Worm (Caenorhabditis elegans) whole organism, young adult: ENCODE results near the gene col-98.
A peak's percentile ranks its signal among the peaks of the same experiment; 100 is the strongest.

Experiments used
- B0019.2 ChIP-seq: fragments of 200-800 bp; sonication (Bioruptor generic); conservative IDR thresholded peaks from 2 replicates; pipeline ENCODE4 v1.3.6; 2022; ENCODE audit warnings: missing genetic modification reagents, missing genetic modification characterization, missing compliant biosample characterization
- B0261.1 ChIP-seq: sonication (generic microtip); optimal IDR thresholded peaks from 2 replicates; lab custom pipeline; 2016; ENCODE audit warnings: mild to moderate bottlenecking, missing genetic modification characterization, moderate library complexity, missing compliant biosample characterization
- C17E4.6 ChIP-seq: fragments of 200-800 bp; sonication (Bioruptor generic); IDR thresholded peaks from 2 replicates; pipeline ENCODE4 v1.3.6; 2022; ENCODE audit warnings: missing genetic modification reagents, missing genetic modification characterization, missing compliant biosample characterization
- D2030.7 ChIP-seq: fragments of 200-800 bp; sonication (Bioruptor generic); IDR thresholded peaks from 2 replicates; pipeline ENCODE4 v1.3.6; 2022; ENCODE audit warnings: missing genetic modification reagents, missing genetic modification characterization, missing compliant biosample characterization
- F49E8.2 ChIP-seq: sonication (generic microtip); optimal IDR thresholded peaks from 3 replicates; lab custom pipeline; 2017; ENCODE audit warnings: missing genetic modification characterization, mild to moderate bottlenecking, missing compliant biosample characterization, antibody characterized with exemption, moderate library complexity; ENCODE audit not compliant: insufficient read depth
- F57A8.1 ChIP-seq: fragments of 200-800 bp; sonication (Bioruptor generic); optimal IDR thresholded peaks from 2 replicates; lab custom pipeline; 2018; ENCODE audit warnings: mild to moderate bottlenecking, missing genetic modification characterization, moderate library complexity, missing compliant biosample characterization
- F57C9.4 ChIP-seq: sonication (generic microtip); optimal IDR thresholded peaks from 2 replicates; lab custom pipeline; 2017; ENCODE audit warnings: mild to moderate bottlenecking, missing genetic modification characterization, missing compliant biosample characterization
- K12H6.12 ChIP-seq: fragments of 200-800 bp; sonication (Bioruptor generic); optimal IDR thresholded peaks from 2 replicates; lab custom pipeline; 2018; ENCODE audit warnings: mild to moderate bottlenecking, missing genetic modification characterization, missing compliant biosample characterization
- Y53G8AR.9 ChIP-seq: fragments of 200-800 bp; sonication (Bioruptor generic); conservative IDR thresholded peaks from 2 replicates; pipeline ENCODE4 v1.3.6; 2022; ENCODE audit warnings: missing genetic modification reagents, missing genetic modification characterization, missing compliant biosample characterization
- Y56A3A.18 ChIP-seq: fragments of 200-800 bp; sonication (Bioruptor generic); IDR thresholded peaks from 2 replicates; pipeline ENCODE4 v1.3.6; 2022; ENCODE audit warnings: missing genetic modification reagents, missing genetic modification characterization, missing compliant biosample characterization
- Y67H2A.10 ChIP-seq: fragments of 200-800 bp; sonication (Bioruptor generic); conservative IDR thresholded peaks from 2 replicates; pipeline ENCODE4 v1.3.6; 2022; ENCODE audit warnings: missing genetic modification reagents, missing genetic modification characterization, missing compliant biosample characterization
- Y79H2A.3 ChIP-seq: fragments of 200-800 bp; sonication (Bioruptor generic); conservative IDR thresholded peaks from 2 replicates; pipeline ENCODE4 v1.3.6; 2022; ENCODE audit warnings: missing genetic modification reagents, missing genetic modification characterization, missing compliant biosample characterization
- ceh-27 ChIP-seq: fragments of 200-800 bp; sonication (Bioruptor generic); optimal IDR thresholded peaks from 2 replicates; lab custom pipeline; 2018; ENCODE audit warnings: mild to moderate bottlenecking, missing genetic modification characterization, moderate library complexity, missing compliant biosample characterization
- chd-7 ChIP-seq: sonication (generic microtip); optimal IDR thresholded peaks from 2 replicates; lab custom pipeline; 2016; ENCODE audit warnings: mild to moderate bottlenecking, missing genetic modification characterization, moderate library complexity, missing compliant biosample characterization
- dpl-1 ChIP-seq: fragments of 150-350 bp; optimal IDR thresholded peaks from 2 replicates; lab custom pipeline; 2014; ENCODE audit warnings: missing biosample characterization, missing genetic modification reagents, missing genetic modification characterization
- egrh-3 ChIP-seq: fragments of 200-800 bp; sonication (Bioruptor generic); IDR thresholded peaks from 2 replicates; pipeline ENCODE4 v1.3.6; 2022; ENCODE audit warnings: missing genetic modification reagents, missing genetic modification characterization, missing compliant biosample characterization
- ekl-4 ChIP-seq: fragments of 200-800 bp; sonication (Bioruptor generic); IDR thresholded peaks from 2 replicates; pipeline ENCODE4 v1.3.6; 2022; ENCODE audit warnings: missing genetic modification reagents, missing genetic modification characterization, missing compliant biosample characterization
- gei-17 ChIP-seq: fragments of 200-800 bp; sonication (Bioruptor generic); optimal IDR thresholded peaks from 2 replicates; lab custom pipeline; 2018; ENCODE audit warnings: mild to moderate bottlenecking, missing genetic modification characterization, missing compliant biosample characterization
- him-1 ChIP-seq: sonication (generic microtip); optimal IDR thresholded peaks from 2 replicates; lab custom pipeline; 2016; ENCODE audit warnings: missing genotype, missing genetic modification reagents, missing genetic modification characterization, missing compliant biosample characterization
- hlh-12 ChIP-seq: sonication (generic microtip); optimal IDR thresholded peaks from 2 replicates; lab custom pipeline; 2016; ENCODE audit warnings: missing genetic modification characterization, missing compliant biosample characterization
- lag-1 ChIP-seq: fragments of 200-800 bp; sonication (Bioruptor generic); IDR thresholded peaks from 2 replicates; pipeline ENCODE4 v1.3.6; 2022; ENCODE audit warnings: missing genetic modification reagents, missing genetic modification characterization, missing compliant biosample characterization
- let-607 ChIP-seq, 2 experiments: fragments of 200-800 bp in 1 of 2; sonication (Bioruptor generic) in 1 of 2; sonication (generic microtip) in 1 of 2; optimal IDR thresholded peaks; 2 replicates each; lab custom pipeline; 2016 to 2018; ENCODE audit warnings: mild to moderate bottlenecking in 2 of 2, missing compliant biosample characterization in 2 of 2, missing genetic modification characterization in 2 of 2, moderate library complexity in 2 of 2, missing genotype in 1 of 2
- lin-26 ChIP-seq: fragments of 200-800 bp; sonication (Bioruptor generic); IDR thresholded peaks from 2 replicates; pipeline ENCODE4 v1.3.6; 2022; ENCODE audit warnings: missing genetic modification reagents, missing genetic modification characterization, missing compliant biosample characterization
- lin-35 ChIP-seq, 3 experiments: fragments of 150-350 bp in 2 of 3; sonication (generic microtip) in 1 of 3; optimal IDR thresholded peaks; 2 replicates each; lab custom pipeline; 2014 to 2018; ENCODE audit warnings: missing biosample characterization in 3 of 3, missing genetic modification characterization in 3 of 3, missing genetic modification reagents in 3 of 3
- lin-40 ChIP-seq: sonication (generic microtip); optimal IDR thresholded peaks from 2 replicates; lab custom pipeline; 2016; ENCODE audit warnings: missing genetic modification characterization, mild to moderate bottlenecking, missing compliant biosample characterization, missing genotype, missing genetic modification reagents
- lir-1 ChIP-seq: fragments of 200-800 bp; sonication (Bioruptor generic); conservative IDR thresholded peaks from 2 replicates; pipeline ENCODE4 v1.3.6; 2022; ENCODE audit warnings: missing genetic modification reagents, missing genetic modification characterization, missing compliant biosample characterization
- madf-6 ChIP-seq: fragments of 200-800 bp; sonication (Bioruptor generic); IDR thresholded peaks from 2 replicates; pipeline ENCODE4 v1.3.6; 2022; ENCODE audit warnings: missing genetic modification reagents, missing genetic modification characterization, missing compliant biosample characterization
- mcd-1 ChIP-seq: fragments of 200-800 bp; sonication (Bioruptor generic); IDR thresholded peaks from 2 replicates; pipeline ENCODE4 v1.3.6; 2022; ENCODE audit warnings: missing genetic modification reagents, missing genetic modification characterization, missing compliant biosample characterization
- mel-28 ChIP-seq: sonication (generic microtip); optimal IDR thresholded peaks from 2 replicates; lab custom pipeline; 2016; ENCODE audit warnings: borderline replicate concordance, mild to moderate bottlenecking, missing genetic modification characterization, missing compliant biosample characterization
- mes-4 ChIP-seq: sonication (generic microtip); optimal IDR thresholded peaks from 2 replicates; lab custom pipeline; 2016; ENCODE audit warnings: missing genotype, missing genetic modification characterization, missing compliant biosample characterization
- nfyb-1 ChIP-seq: fragments of 200-800 bp; sonication (Bioruptor generic); IDR thresholded peaks from 2 replicates; pipeline ENCODE4 v1.3.6; 2022; ENCODE audit warnings: missing genetic modification reagents, missing genetic modification characterization, missing compliant biosample characterization
- nhr-120 ChIP-seq: fragments of 200-800 bp; sonication (Bioruptor generic); IDR thresholded peaks from 2 replicates; pipeline ENCODE4 v1.3.6; 2022; ENCODE audit warnings: missing genetic modification characterization, missing compliant biosample characterization
- rcor-1 ChIP-seq: fragments of 200-800 bp; sonication (Bioruptor generic); IDR thresholded peaks from 2 replicates; pipeline ENCODE4 v1.3.6; 2022; ENCODE audit warnings: missing genetic modification reagents, missing genetic modification characterization, missing compliant biosample characterization
- rec-8 ChIP-seq, 2 experiments: sonication (generic microtip); optimal IDR thresholded peaks; 2 replicates each; lab custom pipeline; 2016; ENCODE audit warnings: mild to moderate bottlenecking in 2 of 2, missing genetic modification characterization in 2 of 2, missing genetic modification reagents in 2 of 2, missing genotype in 2 of 2, missing biosample characterization in 1 of 2, missing compliant biosample characterization in 1 of 2, moderate library complexity in 1 of 2
- rpc-1 ChIP-seq, 2 experiments: fragments of 150-350 bp in 1 of 2; sonication (generic microtip) in 1 of 2; optimal IDR thresholded peaks; 2 replicates each; lab custom pipeline; 2014 to 2018; ENCODE audit warnings: missing biosample characterization in 1 of 2, missing genetic modification characterization in 1 of 2, missing genetic modification reagents in 1 of 2, missing genotype in 1 of 2
- snpc-1.1 ChIP-seq: sonication (generic microtip); optimal IDR thresholded peaks from 2 replicates; lab custom pipeline; 2017; ENCODE audit warnings: missing genetic modification characterization, mild to moderate bottlenecking, missing compliant biosample characterization, antibody characterized with exemption, moderate library complexity, missing genotype, missing genetic modification reagents; ENCODE audit not compliant: insufficient read depth
- snpc-4 ChIP-seq, 5 experiments: fragments of 150-350 bp in 1 of 5; sonication (generic microtip) in 4 of 5; optimal IDR thresholded peaks; 2 replicates each; lab custom pipeline; 2014 to 2018; ENCODE audit warnings: missing genetic modification characterization in 5 of 5, missing biosample characterization in 3 of 5, antibody characterized with exemption in 2 of 5, mild to moderate bottlenecking in 2 of 5, missing compliant biosample characterization in 2 of 5, missing genotype in 2 of 5, moderate library complexity in 2 of 5, missing genetic modification reagents in 1 of 5
- tbp1 ChIP-seq: fragments of 200-800 bp; sonication (Bioruptor generic); optimal IDR thresholded peaks from 2 replicates; lab custom pipeline; 2018; ENCODE audit warnings: mild to moderate bottlenecking, missing genetic modification characterization, missing compliant biosample characterization
- ztf-22 ChIP-seq: fragments of 200-800 bp; sonication (Bioruptor generic); optimal IDR thresholded peaks from 2 replicates; lab custom pipeline; 2018; ENCODE audit warnings: mild to moderate bottlenecking, missing genetic modification characterization, moderate library complexity, missing compliant biosample characterization
- ztf-26 ChIP-seq: sonication (generic microtip); optimal IDR thresholded peaks from 2 replicates; lab custom pipeline; 2017; ENCODE audit warnings: missing genetic modification characterization, missing compliant biosample characterization
- ztf-28 ChIP-seq: fragments of 200-800 bp; sonication (Bioruptor generic); IDR thresholded peaks from 2 replicates; pipeline ENCODE4 v1.3.6; 2022; ENCODE audit warnings: missing genetic modification reagents, missing genetic modification characterization, missing compliant biosample characterization
- ztf-3 ChIP-seq: fragments of 200-800 bp; sonication (Bioruptor generic); optimal IDR thresholded peaks from 2 replicates; lab custom pipeline; 2018; ENCODE audit warnings: mild to moderate bottlenecking, missing genetic modification characterization, missing compliant biosample characterization
- ztf-6 ChIP-seq: fragments of 200-800 bp; sonication (Bioruptor generic); IDR thresholded peaks from 2 replicates; pipeline ENCODE4 v1.3.6; 2022; ENCODE audit warnings: missing genetic modification reagents, missing genetic modification characterization, missing compliant biosample characterization

The col-98 gene

ce11 chrIII:13011927-13012326, 6.9 kb upstream of the col-98 start:
- TF ChIP-seq ztf-28 (GFP tag; lab: Robert Waterston, UW) (no peak), Y79H2A.3 (GFP tag; lab: Robert Waterston, UW) (no peak), B0261.1 (tag; lab: Kevin White, UChicago) (no peak), lir-1 (no peak), ztf-22 (GFP tag; lab: Kevin White, UChicago) (no peak), snpc-1.1 (tag; lab: Kevin White, UChicago) (no peak), gei-17 (GFP tag; lab: Kevin White, UChicago) (no peak), rcor-1 (no peak), lin-35 (GFP tag; optimal IDR thresholded peaks at IDR 0.05; lab: Kevin White, UChicago) (no peak)

- TF ChIP-seq hlh-12 (no peak), snpc-4 (GFP tag; optimal IDR thresholded peaks at IDR 0.05; lab: Kevin White, UChicago) (no peak), snpc-4 (tag; optimal IDR thresholded peaks at IDR 0.05; lab: Kevin White, UChicago) (no peak), rec-8 (tag; optimal IDR thresholded peaks at IDR 0.05; lab: Kevin White, UChicago) (no peak), D2030.7 (GFP tag; lab: Robert Waterston, UW) (no peak), tbp1 (GFP tag; lab: Kevin White, UChicago) (no peak), mcd-1 (GFP tag; lab: Robert Waterston, UW) (no peak), F57C9.4 (no peak), ceh-27 (GFP tag; lab: Kevin White, UChicago) (no peak), ztf-6 (no peak), F57A8.1 (GFP tag; lab: Kevin White, UChicago) (no peak), mes-4 (tag; lab: Kevin White, UChicago) (no peak), chd-7 (tag; lab: Kevin White, UChicago) (no peak), ekl-4 (GFP tag; lab: Robert Waterston, UW) (no peak), egrh-3 (GFP tag; lab: Robert Waterston, UW) (no peak), rpc-1 (optimal IDR thresholded peaks at IDR 0.05; lab: Kevin White, UChicago) (no peak), rpc-1 (tag; optimal IDR thresholded peaks at IDR 0.05; lab: Kevin White, UChicago) (no peak), let-607 (tag; optimal IDR thresholded peaks at IDR 0.05; lab: Kevin White, UChicago) (no peak), lin-26 (GFP tag; lab: Robert Waterston, UW) (no peak)
These were observed 4.9 kb upstream of the col-98 start for ce11 chrIII:13013912-13014311.

ce11 chrIII:13015754-13016317, 3.0 kb upstream of the col-98 start:
- peak; percentile 93 for TF ChIP-seq lin-26 (GFP tag; lab: Robert Waterston, UW)
- TF ChIP-seq Y67H2A.10: 0 out of 2 replicates have a peak, but pooled peaks have one; percentile 26
- TF ChIP-seq F49E8.2 (tag; lab: Kevin White, UChicago): no peak
- TF ChIP-seq Y56A3A.18: no peak
- peak; percentile 78; the same call in 1 of the 2 replicates for TF ChIP-seq nfyb-1 (GFP tag; lab: Robert Waterston, UW)
- TF ChIP-seq Y53G8AR.9 (GFP tag; lab: Robert Waterston, UW): 0 out of 2 replicates have a peak, but pooled peaks have one; percentile 28
- TF ChIP-seq C17E4.6 (GFP tag; lab: Robert Waterston, UW): no peak
- peak; percentile 92 for TF ChIP-seq tbp1 (GFP tag; lab: Kevin White, UChicago)
- TF ChIP-seq ceh-27 (GFP tag; lab: Kevin White, UChicago): peak; percentile 9
- no peak for TF ChIP-seq B0019.2 (GFP tag; lab: Robert Waterston, UW)
- no peak for TF ChIP-seq nhr-120 (GFP tag; lab: Robert Waterston, UW)
- no peak for TF ChIP-seq ztf-3 (GFP tag; lab: Kevin White, UChicago)
- TF ChIP-seq ztf-26 (tag; lab: Kevin White, UChicago): peak; percentile 50
- TF ChIP-seq K12H6.12 (tag; lab: Kevin White, UChicago): no peak
- no peak for TF ChIP-seq dpl-1 (GFP tag; lab: Kevin White, UChicago)
- peak; percentile 57 for TF ChIP-seq lin-40
- TF ChIP-seq D2030.7 (GFP tag; lab: Robert Waterston, UW): 0 out of 2 replicates have a peak, but pooled peaks have one; percentile 13
- peak; percentile 31; the same call in 1 of the 2 replicates for TF ChIP-seq madf-6 (GFP tag; lab: Robert Waterston, UW)
- TF ChIP-seq mel-28 (tag; lab: Kevin White, UChicago): no peak
- TF ChIP-seq lag-1 (GFP tag; lab: Robert Waterston, UW): no peak
- peak in 1 of 2 experiments; percentile 48 for TF ChIP-seq let-607 (tag; optimal IDR thresholded peaks at IDR 0.05; lab: Kevin White, UChicago)
- TF ChIP-seq him-1 (tag; lab: Kevin White, UChicago): peak; percentile 69
